Worm (Caenorhabditis elegans): Measurements from ENCODE around the gene T20D4.15.
"Not testable (repeated sequence)": the region's sequence is repeated elsewhere in the genome, so short reads cannot be mapped to it uniquely, and the experiment has no call there.

The T20D4.15 gene

ce11 chrV:3367773-3368172 lies 26.8 kb downstream of the T20D4.15 start, which contains the start of gene C04E12.2:
C04E12.2 (plus strand) TSS chrV:3368073.
- not testable (repeated sequence) for TF ChIP-seq nhr-11 (tag; optimal IDR thresholded peaks at IDR 0.05); unc-3 (GFP tag; conservative IDR thresholded peaks at IDR 0.05); unc-3 (tag; optimal IDR thresholded peaks at IDR 0.05); lim-6 (tag; optimal IDR thresholded peaks at IDR 0.05)

ce11 chrV:3362475-3362874 lies 32.1 kb downstream of the T20D4.15 start, which contains the start of gene C04E12.4:
C04E12.4 (plus strand) TSS chrV:3362775.
- TF ChIP-seq Y22D7AL.16 (tag; optimal IDR thresholded peaks at IDR 0.05) (no peak), tbx-2 (tag; optimal IDR thresholded peaks at IDR 0.05) (no peak), ceh-2 (tag; optimal IDR thresholded peaks at IDR 0.05) (no peak), ceh-6 (GFP tag; optimal IDR thresholded peaks at IDR 0.05) (no peak), unc-86 (tag; optimal IDR thresholded peaks at IDR 0.05) (no peak), tbx-7 (tag; optimal IDR thresholded peaks at IDR 0.05) (no peak)

DNA sequence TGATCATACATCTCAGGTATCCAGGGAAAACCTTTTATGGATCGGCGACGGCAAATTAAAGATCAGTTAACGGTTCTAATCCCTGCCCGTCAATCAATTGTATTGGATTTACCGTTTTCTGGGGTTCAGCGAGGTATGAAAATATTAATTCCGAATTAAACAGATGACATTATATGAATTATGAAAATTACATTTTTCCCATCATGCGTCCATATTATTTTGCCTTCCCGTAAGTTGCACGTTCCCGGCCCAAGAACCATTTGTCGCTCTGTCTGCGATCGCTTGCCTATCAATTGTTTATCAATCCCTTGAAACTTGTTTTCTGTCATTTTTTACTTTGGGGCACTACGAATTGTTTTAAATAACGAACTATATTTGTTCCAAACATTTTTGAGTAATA lies 32.9 kb downstream of the T20D4.15 start:
- TF ChIP-seq K09A11.1 (tag; optimal IDR thresholded peaks at IDR 0.05; ENCODE audit: insufficient read depth) (no peak), sdc-2 (tag; optimal IDR thresholded peaks at IDR 0.05) (no peak), ceh-34 (tag; optimal IDR thresholded peaks at IDR 0.05) (no peak), C38D4.7 (GFP tag; optimal IDR thresholded peaks at IDR 0.05) (no peak), Y22D7AL.16 (tag; optimal IDR thresholded peaks at IDR 0.05) (no peak), ceh-45 (GFP tag; IDR thresholded peaks at IDR 0.05) (no peak), hlh-15 (tag; optimal IDR thresholded peaks at IDR 0.05) (no peak), odd-2 (tag; optimal IDR thresholded peaks at IDR 0.05) (no peak), dve-1 (tag; optimal IDR thresholded peaks at IDR 0.05) (no peak), ceh-6 (GFP tag; optimal IDR thresholded peaks at IDR 0.05) (no peak), pat-9 (tag; optimal IDR thresholded peaks at IDR 0.05) (no peak), unc-86 (tag; optimal IDR thresholded peaks at IDR 0.05) (no peak), mec-3 (tag; optimal IDR thresholded peaks at IDR 0.05; ENCODE audit: borderline replicate concordance) (no peak), unc-42 (tag; optimal IDR thresholded peaks at IDR 0.05) (no peak), pha-2 (tag; optimal IDR thresholded peaks at IDR 0.05) (no peak), tbx-2 (tag; optimal IDR thresholded peaks at IDR 0.05) (no peak)

ce11 chrV:3358267-3358666 lies 36.3 kb downstream of the T20D4.15 start, which contains the start of gene C04E12.5:
C04E12.5 (plus strand) TSS chrV:3358567.
- TF ChIP-seq ceh-34 (tag; optimal IDR thresholded peaks at IDR 0.05) (no peak), fkh-6 (tag; optimal IDR thresholded peaks at IDR 0.05) (no peak), K09A11.1 (tag; optimal IDR thresholded peaks at IDR 0.05; ENCODE audit: insufficient read depth) (no peak), fkh-10 (GFP tag; optimal IDR thresholded peaks at IDR 0.05) (no peak), che-1 (tag; optimal IDR thresholded peaks at IDR 0.05) (no peak), ceh-19 (GFP tag; optimal IDR thresholded peaks at IDR 0.05) (no peak), ceh-30 (tag; optimal IDR thresholded peaks at IDR 0.05) (no peak), ceh-18 (tag; optimal IDR thresholded peaks at IDR 0.05) (no peak), ets-4 (tag; optimal IDR thresholded peaks at IDR 0.05) (no peak), pha-2 (tag; optimal IDR thresholded peaks at IDR 0.05) (no peak), fax-1 (tag; optimal IDR thresholded peaks at IDR 0.05) (no peak), hlh-6 (tag; optimal IDR thresholded peaks at IDR 0.05) (no peak), ceh-45 (GFP tag; IDR thresholded peaks at IDR 0.05) (no peak), ceh-22 (tag; optimal IDR thresholded peaks at IDR 0.05) (no peak)

DNA sequence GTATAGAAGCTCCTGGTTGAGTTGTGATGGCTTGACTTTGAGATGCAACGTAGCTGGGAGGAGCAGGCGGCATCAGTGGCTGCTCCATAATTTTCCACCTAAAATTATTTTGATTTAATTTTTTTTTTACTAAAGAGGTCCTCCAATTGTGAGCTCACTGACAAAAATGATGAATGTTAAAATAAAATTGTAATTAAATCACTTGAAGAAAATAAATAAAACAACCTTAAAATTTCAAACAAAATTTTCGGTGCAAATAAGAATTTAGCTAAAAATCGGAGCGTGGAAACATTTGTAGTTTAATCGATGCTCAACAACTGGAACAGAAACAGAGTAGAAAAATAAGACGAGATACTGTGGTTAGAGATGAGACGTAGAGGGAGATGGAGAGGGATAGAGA lies 37.4 kb downstream of the T20D4.15 start, which contains the start of gene scrm-3:
scrm-3 (minus strand) TSS at position 101 of the 400 bp plus-strand sequence.
- TF ChIP-seq elt-2 (tag; optimal IDR thresholded peaks at IDR 0.05) (no peak), zip-5 (tag; optimal IDR thresholded peaks at IDR 0.05) (no peak), sdc-2 (tag; optimal IDR thresholded peaks at IDR 0.05) (no peak), ceh-45 (GFP tag; IDR thresholded peaks at IDR 0.05) (no peak), ceh-19 (GFP tag; optimal IDR thresholded peaks at IDR 0.05) (no peak), ahr-1 (tag; optimal IDR thresholded peaks at IDR 0.05) (no peak), rnt-1 (tag; optimal IDR thresholded peaks at IDR 0.05) (no peak), nhr-232 (tag; optimal IDR thresholded peaks at IDR 0.05) (no peak), ref-2 (tag; optimal IDR thresholded peaks at IDR 0.05) (no peak), pha-2 (tag; optimal IDR thresholded peaks at IDR 0.05) (no peak), ceh-30 (tag; optimal IDR thresholded peaks at IDR 0.05) (no peak)
